Fruit fly (Drosophila melanogaster) whole organism, prepupa: ENCODE results near the gene DnaJ-1.

ENCODE experiments used
- CG31627 ChIP-seq: fragments of 200-800 bp; sonication (Bioruptor generic); optimal IDR thresholded peaks from 3 replicates; lab custom pipeline; 2016; ENCODE audit warnings: missing biosample characterization, missing genetic modification characterization
- CG4318 ChIP-seq: fragments of 200-800 bp; sonication (Bioruptor generic); optimal IDR thresholded peaks from 3 replicates; lab custom pipeline; 2017; ENCODE audit warnings: missing biosample characterization, mild to moderate bottlenecking, missing genetic modification characterization
- CG8319 ChIP-seq: fragments of 200-800 bp; sonication (Bioruptor generic); optimal IDR thresholded peaks from 3 replicates; lab custom pipeline; 2016; ENCODE audit warnings: missing biosample characterization, missing genetic modification characterization
- Eip93F ChIP-seq: fragments of 200-800 bp; sonication (Bioruptor generic); optimal IDR thresholded peaks from 2 replicates; lab custom pipeline; 2016; ENCODE audit warnings: missing biosample characterization, mild to moderate bottlenecking, missing genetic modification characterization
- Ets21C ChIP-seq: fragments of 200-800 bp; sonication (Bioruptor generic); optimal IDR thresholded peaks from 3 replicates; lab custom pipeline; 2016; ENCODE audit warnings: missing biosample characterization, missing genetic modification characterization
- Hr38 ChIP-seq: sonication (Bioruptor generic); optimal IDR thresholded peaks from 2 replicates; lab custom pipeline; 2016; ENCODE audit warnings: missing biosample characterization, missing genetic modification characterization
- Hr4 ChIP-seq: fragments of 200-800 bp; sonication (Bioruptor generic); optimal IDR thresholded peaks from 3 replicates; lab custom pipeline; 2016; ENCODE audit warnings: missing biosample characterization, missing genetic modification characterization
- Lpt ChIP-seq: fragments of 200-800 bp; sonication (Bioruptor generic); optimal IDR thresholded peaks from 3 replicates; lab custom pipeline; 2016; ENCODE audit warnings: missing biosample characterization, missing genetic modification characterization
- Sox102F ChIP-seq: fragments of 200-800 bp; sonication (Bioruptor generic); optimal IDR thresholded peaks from 2 replicates; lab custom pipeline; 2016; ENCODE audit warnings: missing biosample characterization, mild to moderate bottlenecking, missing genetic modification characterization
- Sox15 ChIP-seq: fragments of 200-800 bp; sonication (Bioruptor generic); optimal IDR thresholded peaks from 3 replicates; lab custom pipeline; 2016; ENCODE audit warnings: missing biosample characterization, missing genetic modification characterization
- acj6 ChIP-seq: fragments of 200-800 bp; sonication (Bioruptor generic); optimal IDR thresholded peaks from 3 replicates; lab custom pipeline; 2016; ENCODE audit warnings: missing biosample characterization, missing genetic modification characterization
- dac ChIP-seq: fragments of 200-800 bp; sonication (Bioruptor generic); optimal IDR thresholded peaks from 2 replicates; lab custom pipeline; 2017; ENCODE audit warnings: missing biosample characterization, mild to moderate bottlenecking, missing genetic modification characterization
- dsx ChIP-seq: fragments of 200-800 bp; optimal IDR thresholded peaks from 3 replicates; lab custom pipeline; 2019; ENCODE audit warnings: missing biosample characterization, mild to moderate bottlenecking, missing genetic modification characterization, moderate library complexity; ENCODE audit not compliant: poor library complexity, severe bottlenecking
- esn ChIP-seq: fragments of 200-800 bp; sonication (Bioruptor generic); optimal IDR thresholded peaks from 2 replicates; lab custom pipeline; 2016; ENCODE audit warnings: missing biosample characterization, mild to moderate bottlenecking, missing genetic modification characterization, moderate library complexity

- TF ChIP-seq CG8319 (GFP tag; lab: Kevin White, UChicago), result no peak
- no peak for TF ChIP-seq Hr4
- TF ChIP-seq Eip93F (GFP tag; lab: Kevin White, UChicago), result no peak
- no peak for TF ChIP-seq esn
- no peak for TF ChIP-seq Ets21C (GFP tag; lab: Kevin White, UChicago)
- TF ChIP-seq CG4318 (GFP tag; lab: Kevin White, UChicago), result no peak
- no peak for TF ChIP-seq Sox15 (GFP tag; lab: Kevin White, UChicago)
- TF ChIP-seq Hr38 (GFP tag; lab: Kevin White, UChicago), result no peak
- TF ChIP-seq CG31627 (GFP tag; lab: Kevin White, UChicago), result no peak
- TF ChIP-seq dac (GFP tag; lab: Kevin White, UChicago), result no peak
- no peak for TF ChIP-seq acj6
- no peak for TF ChIP-seq Sox102F
- no peak for TF ChIP-seq dsx
- TF ChIP-seq Lpt (GFP tag; lab: Kevin White, UChicago), result no peak
Observed at dm6 chr3L:5764922-5765843, 13.2 kb upstream of the DnaJ-1 start, which contains the start of gene CG10576.
